1 fruit fly cellular context compared by ENCODE assay signal in genomic region chr3R:6723537-6724171, dm6.
TF ChIP-seq lines count a peak whose summit lies in the region.

No protein-coding gene starts in this region.

TF ChIP-seq in whole organism, embryonic, 481 proteins besides CTCF, POLR2A, EP300 and RAD21 (continued from another document and continues in another):
- TF ChIP-seq wor (GFP tag; IDR thresholded peaks at IDR 0.05; lab: Robert Waterston, UW) (no peak), usp (GFP tag; optimal IDR thresholded peaks at IDR 0.05; lab: Kevin White, UChicago) (no peak), CG2116 (GFP tag; optimal IDR thresholded peaks at IDR 0.05; lab: Kevin White, UChicago) (no peak), dmrt11E (tag; optimal IDR thresholded peaks at IDR 0.05; lab: Kevin White, UChicago) (peak; percentile 66), CG15601 (tag; optimal IDR thresholded peaks at IDR 0.05; lab: Kevin White, UChicago) (peak; percentile 25), tll (GFP tag; optimal IDR thresholded peaks at IDR 0.05; lab: Kevin White, UChicago) (peak in 1 of 2 experiments; percentile 94), Hand (GFP tag; optimal IDR thresholded peaks at IDR 0.05; lab: Kevin White, UChicago) (no peak), Sox100B (GFP tag; optimal IDR thresholded peaks at IDR 0.05; lab: Kevin White, UChicago) (peak; percentile 56), caup (GFP tag; optimal IDR thresholded peaks at IDR 0.05; lab: Kevin White, UChicago; ENCODE audit: severe bottlenecking) (no peak), CG15011 (GFP tag; optimal IDR thresholded peaks at IDR 0.05; lab: Kevin White, UChicago) (peak; percentile 20), CG8089 (GFP tag; optimal IDR thresholded peaks at IDR 0.05; lab: Kevin White, UChicago) (no peak), her (GFP tag; optimal IDR thresholded peaks at IDR 0.05; lab: Kevin White, UChicago) (no peak), Aef1 (GFP tag; IDR thresholded peaks at IDR 0.05; lab: Robert Waterston, UW) (no peak), CG7786 (GFP tag; optimal IDR thresholded peaks at IDR 0.05; lab: Kevin White, UChicago) (no peak), Hsf (GFP tag; optimal IDR thresholded peaks at IDR 0.05; lab: Kevin White, UChicago) (peak; percentile 40), CG12236 (GFP tag; optimal IDR thresholded peaks at IDR 0.05; lab: Kevin White, UChicago) (no peak), exex (tag; optimal IDR thresholded peaks at IDR 0.05; lab: Kevin White, UChicago) (no peak), unpg (GFP tag; optimal IDR thresholded peaks at IDR 0.05; lab: Kevin White, UChicago) (peak; percentile 28), MTF-1 (GFP tag; optimal IDR thresholded peaks at IDR 0.05; lab: Kevin White, UChicago; ENCODE audit: borderline replicate concordance) (no peak), Sin3A (optimal IDR thresholded peaks at IDR 0.05; lab: Kevin White, UChicago) (no peak), zen (tag; optimal IDR thresholded peaks at IDR 0.05; lab: Kevin White, UChicago) (peak; percentile 94), Oaz (GFP tag; IDR thresholded peaks at IDR 0.05; lab: Robert Waterston, UW) (no peak), al (GFP tag; IDR thresholded peaks at IDR 0.05; lab: Robert Waterston, UW) (no peak), CG8924 (tag; optimal IDR thresholded peaks at IDR 0.05; lab: Kevin White, UChicago) (peak; percentile 52), pzg (GFP tag; optimal IDR thresholded peaks at IDR 0.05; lab: Kevin White, UChicago) (no peak), Adf1 (GFP tag; IDR thresholded peaks at IDR 0.05; lab: Robert Waterston, UW) (no peak), CG11695 (GFP tag; IDR thresholded peaks at IDR 0.05; lab: Robert Waterston, UW) (no peak), CG18764 (GFP tag; optimal IDR thresholded peaks at IDR 0.05; lab: Kevin White, UChicago) (no peak), CG11398 (GFP tag; optimal IDR thresholded peaks at IDR 0.05; lab: Kevin White, UChicago) (no peak), crol (GFP tag; IDR thresholded peaks at IDR 0.05; lab: Robert Waterston, UW) (no peak), nau (GFP tag; optimal IDR thresholded peaks at IDR 0.05; lab: Kevin White, UChicago) (no peak), CG2199 (GFP tag; IDR thresholded peaks at IDR 0.05; lab: Robert Waterston, UW) (no peak), Elba2 (GFP tag; optimal IDR thresholded peaks at IDR 0.05; lab: Kevin White, UChicago) (no peak), otp (GFP tag; IDR thresholded peaks at IDR 0.05; lab: Robert Waterston, UW) (no peak), CG6683 (GFP tag; optimal IDR thresholded peaks at IDR 0.05; lab: Kevin White, UChicago) (no peak), chn (GFP tag; optimal IDR thresholded peaks at IDR 0.05; lab: Kevin White, UChicago) (no peak), eyg (GFP tag; optimal IDR thresholded peaks at IDR 0.05; lab: Kevin White, UChicago) (no peak), CG17829 (tag; optimal IDR thresholded peaks at IDR 0.05; lab: Kevin White, UChicago) (peak; percentile 61), Sry-δ (GFP tag; optimal IDR thresholded peaks at IDR 0.05; lab: Kevin White, UChicago) (no peak), CG13287 (GFP tag; IDR thresholded peaks at IDR 0.05; lab: Robert Waterston, UW; ENCODE audit: partially characterized antibody) (no peak), nom (GFP tag; optimal IDR thresholded peaks at IDR 0.05; lab: Kevin White, UChicago) (no peak), Gsc (GFP tag; IDR thresholded peaks at IDR 0.05; lab: Robert Waterston, UW) (no peak), Dref (GFP tag; IDR thresholded peaks at IDR 0.05; lab: Robert Waterston, UW) (no peak), CG18011 (GFP tag; optimal IDR thresholded peaks at IDR 0.05; lab: Kevin White, UChicago) (no peak), CG9932 (GFP tag; IDR thresholded peaks at IDR 0.05; lab: Robert Waterston, UW) (no peak), lola (GFP tag; optimal IDR thresholded peaks at IDR 0.05; lab: Kevin White, UChicago) (peak in 1 of 3 experiments; percentile 77), CG2678 (tag; optimal IDR thresholded peaks at IDR 0.05; lab: Kevin White, UChicago) (no peak), CG17328 (GFP tag; IDR thresholded peaks at IDR 0.05; lab: Robert Waterston, UW) (0 out of 2 replicates have a peak, but pooled peaks have one; percentile 22), CHES-1-like (GFP tag; optimal IDR thresholded peaks at IDR 0.05; lab: Kevin White, UChicago) (no peak), CG6791 (GFP tag; IDR thresholded peaks at IDR 0.05; lab: Robert Waterston, UW; ENCODE audit: partially characterized antibody) (no peak), CG7987 (GFP tag; optimal IDR thresholded peaks at IDR 0.05; lab: Kevin White, UChicago) (no peak), CG42726 (GFP tag; IDR thresholded peaks at IDR 0.05; lab: Robert Waterston, UW; ENCODE audit: partially characterized antibody) (no peak), Optix (GFP tag; IDR thresholded peaks at IDR 0.05; lab: Robert Waterston, UW) (no peak), CG4404 (GFP tag; IDR thresholded peaks at IDR 0.05; lab: Robert Waterston, UW) (no peak; the same call in none of the 2 replicates), lmd (GFP tag; IDR thresholded peaks at IDR 0.05; lab: Robert Waterston, UW) (no peak), sc (optimal IDR thresholded peaks at IDR 0.05; lab: Kevin White, UChicago) (no peak), sc (GFP tag; optimal IDR thresholded peaks at IDR 0.05; lab: Kevin White, UChicago) (no peak), sens-2 (GFP tag; IDR thresholded peaks at IDR 0.05; lab: Robert Waterston, UW) (no peak), BEAF-32 (GFP tag; optimal IDR thresholded peaks at IDR 0.05; lab: Kevin White, UChicago) (no peak), ase (GFP tag; IDR thresholded peaks at IDR 0.05; lab: Robert Waterston, UW) (no peak), CG4328 (GFP tag; optimal IDR thresholded peaks at IDR 0.05; lab: Kevin White, UChicago) (no peak), NK7.1 (GFP tag; optimal IDR thresholded peaks at IDR 0.05; lab: Kevin White, UChicago) (no peak), Ptx1 (GFP tag; IDR thresholded peaks at IDR 0.05; lab: Robert Waterston, UW) (no peak), CG1832 (GFP tag; optimal IDR thresholded peaks at IDR 0.05; lab: Kevin White, UChicago) (no peak), CG15514 (GFP tag; optimal IDR thresholded peaks at IDR 0.05; lab: Kevin White, UChicago) (no peak), Ada2b (GFP tag; IDR thresholded peaks at IDR 0.05; lab: Robert Waterston, UW) (no peak), Camta (GFP tag; optimal IDR thresholded peaks at IDR 0.05; lab: Kevin White, UChicago) (peak; percentile 25), Tbp (GFP tag; optimal IDR thresholded peaks at IDR 0.05; lab: Kevin White, UChicago) (no peak), CG9876 (GFP tag; optimal IDR thresholded peaks at IDR 0.05; lab: Kevin White, UChicago) (no peak), ato (GFP tag; IDR thresholded peaks at IDR 0.05; lab: Robert Waterston, UW; ENCODE audit: partially characterized antibody) (no peak), sna (GFP tag; IDR thresholded peaks at IDR 0.05; lab: Robert Waterston, UW; ENCODE audit: partially characterized antibody) (no peak), stc (GFP tag; IDR thresholded peaks at IDR 0.05; lab: Robert Waterston, UW) (no peak), CG17361 (GFP tag; IDR thresholded peaks at IDR 0.05; lab: Robert Waterston, UW) (peak; percentile 71), kni (GFP tag; optimal IDR thresholded peaks at IDR 0.05; lab: Kevin White, UChicago) (no peak), ken (GFP tag; IDR thresholded peaks at IDR 0.05; lab: Robert Waterston, UW) (0 out of 3 replicates have a peak, but pooled peaks have one; percentile 31), pho (GFP tag; optimal IDR thresholded peaks at IDR 0.05; lab: Kevin White, UChicago) (no peak), disco-r (GFP tag; optimal IDR thresholded peaks at IDR 0.05; lab: Kevin White, UChicago) (no peak), chm (GFP tag; IDR thresholded peaks at IDR 0.05; lab: Robert Waterston, UW) (no peak), vvl (GFP tag; IDR thresholded peaks at IDR 0.05; lab: Robert Waterston, UW) (no peak), CG13296 (GFP tag; optimal IDR thresholded peaks at IDR 0.05; lab: Kevin White, UChicago) (no peak), CG10274 (GFP tag; optimal IDR thresholded peaks at IDR 0.05; lab: Kevin White, UChicago) (no peak), Drgx (GFP tag; IDR thresholded peaks at IDR 0.05; lab: Robert Waterston, UW) (no peak), zen2 (GFP tag; IDR thresholded peaks at IDR 0.05; lab: Robert Waterston, UW; ENCODE audit: partially characterized antibody) (no peak), Myb (GFP tag; optimal IDR thresholded peaks at IDR 0.05; lab: Kevin White, UChicago) (no peak), CG3065 (GFP tag; optimal IDR thresholded peaks at IDR 0.05; lab: Kevin White, UChicago) (no peak), CG13123 (GFP tag; optimal IDR thresholded peaks at IDR 0.05; lab: Kevin White, UChicago) (no peak), NC2β (GFP tag; optimal IDR thresholded peaks at IDR 0.05; lab: Kevin White, UChicago) (no peak), NC2α (GFP tag; optimal IDR thresholded peaks at IDR 0.05; lab: Kevin White, UChicago) (no peak), Hey (tag; optimal IDR thresholded peaks at IDR 0.05; lab: Kevin White, UChicago) (no peak), bcd (GFP tag; optimal IDR thresholded peaks at IDR 0.05; lab: Kevin White, UChicago) (peak; percentile 20), CG12299 (tag; optimal IDR thresholded peaks at IDR 0.05; lab: Kevin White, UChicago) (no peak), CG11456 (GFP tag; IDR thresholded peaks at IDR 0.05; lab: Robert Waterston, UW) (no peak), CG34376 (GFP tag; optimal IDR thresholded peaks at IDR 0.05; lab: Kevin White, UChicago) (no peak), CG3995 (GFP tag; optimal IDR thresholded peaks at IDR 0.05; lab: Kevin White, UChicago) (no peak), HLH3B (GFP tag; IDR thresholded peaks at IDR 0.05; lab: Robert Waterston, UW) (no peak), CG12071 (GFP tag; optimal IDR thresholded peaks at IDR 0.05; lab: Kevin White, UChicago) (no peak), danr (GFP tag; IDR thresholded peaks at IDR 0.05; lab: Robert Waterston, UW) (no peak), br (optimal IDR thresholded peaks at IDR 0.05; lab: Kevin White, UChicago) (no peak), CG12942 (GFP tag; optimal IDR thresholded peaks at IDR 0.05; lab: Kevin White, UChicago) (no peak), hbn (GFP tag; IDR thresholded peaks at IDR 0.05; lab: Robert Waterston, UW; ENCODE audit: partially characterized antibody) (no peak), Trl (optimal IDR thresholded peaks at IDR 0.05; lab: Kevin White, UChicago) (no peak), Trl (GFP tag; optimal IDR thresholded peaks at IDR 0.05; lab: Kevin White, UChicago) (no peak), CG9437 (GFP tag; optimal IDR thresholded peaks at IDR 0.05; lab: Kevin White, UChicago) (peak; percentile 11), cwo (GFP tag; optimal IDR thresholded peaks at IDR 0.05; lab: Kevin White, UChicago) (no peak), CG14860 (GFP tag; IDR thresholded peaks at IDR 0.05; lab: Robert Waterston, UW; ENCODE audit: partially characterized antibody) (no peak), D (optimal IDR thresholded peaks at IDR 0.05; lab: Kevin White, UChicago) (peak; percentile 59), D (GFP tag; optimal IDR thresholded peaks at IDR 0.05; lab: Kevin White, UChicago) (peak; percentile 66), twi (tag; optimal IDR thresholded peaks at IDR 0.05; lab: Kevin White, UChicago) (no peak), knrl (GFP tag; IDR thresholded peaks at IDR 0.05; lab: Robert Waterston, UW; ENCODE audit: partially characterized antibody) (no peak), Mrtf (GFP tag; IDR thresholded peaks at IDR 0.05; lab: Robert Waterston, UW) (no peak), Dad (GFP tag; optimal IDR thresholded peaks at IDR 0.05; lab: Kevin White, UChicago) (no peak), CG2889 (GFP tag; IDR thresholded peaks at IDR 0.05; lab: Robert Waterston, UW) (no peak), CG12744 (GFP tag; optimal IDR thresholded peaks at IDR 0.05; lab: Kevin White, UChicago) (no peak), gsb-n (tag; optimal IDR thresholded peaks at IDR 0.05; lab: Kevin White, UChicago) (peak; percentile 67), CG16779 (GFP tag; IDR thresholded peaks at IDR 0.05; lab: Robert Waterston, UW) (no peak), CG30020 (tag; optimal IDR thresholded peaks at IDR 0.05; lab: Kevin White, UChicago) (no peak), HLH4C (GFP tag; IDR thresholded peaks at IDR 0.05; lab: Robert Waterston, UW; ENCODE audit: partially characterized antibody) (no peak), CG32767 (GFP tag; IDR thresholded peaks at IDR 0.05; lab: Robert Waterston, UW) (no peak), CG8281 (tag; optimal IDR thresholded peaks at IDR 0.05; lab: Kevin White, UChicago) (no peak), Taf1 (GFP tag; IDR thresholded peaks at IDR 0.05; lab: Robert Waterston, UW) (no peak), ssp (GFP tag; IDR thresholded peaks at IDR 0.05; lab: Robert Waterston, UW) (no peak), Stat92E (GFP tag; optimal IDR thresholded peaks at IDR 0.05; lab: Kevin White, UChicago) (no peak), Scr (GFP tag; IDR thresholded peaks at IDR 0.05; lab: Robert Waterston, UW; ENCODE audit: partially characterized antibody) (no peak), CG2712 (tag; optimal IDR thresholded peaks at IDR 0.05; lab: Kevin White, UChicago) (peak; percentile 74), CG3838 (GFP tag; optimal IDR thresholded peaks at IDR 0.05; lab: Kevin White, UChicago) (no peak), bowl (GFP tag; IDR thresholded peaks at IDR 0.05; lab: Robert Waterston, UW) (no peak), bab2 (GFP tag; optimal IDR thresholded peaks at IDR 0.05; lab: Kevin White, UChicago) (no peak), Nf-YA (GFP tag; IDR thresholded peaks at IDR 0.05; lab: Robert Waterston, UW) (no peak), Dfd (GFP tag; optimal IDR thresholded peaks at IDR 0.05; lab: Kevin White, UChicago) (no peak), CG10543 (GFP tag; optimal IDR thresholded peaks at IDR 0.05; lab: Kevin White, UChicago) (no peak), CG18476 (GFP tag; optimal IDR thresholded peaks at IDR 0.05; lab: Kevin White, UChicago) (no peak), CG17385 (GFP tag; optimal IDR thresholded peaks at IDR 0.05; lab: Kevin White, UChicago) (peak; percentile 4), Nf-YC (tag; optimal IDR thresholded peaks at IDR 0.05; lab: Kevin White, UChicago) (no peak), fru (optimal IDR thresholded peaks at IDR 0.05; lab: Kevin White, UChicago) (no peak), CG17568 (GFP tag; optimal IDR thresholded peaks at IDR 0.05; lab: Kevin White, UChicago) (no peak), NfI (GFP tag; optimal IDR thresholded peaks at IDR 0.05; lab: Kevin White, UChicago) (no peak), CG9215 (GFP tag; IDR thresholded peaks at IDR 0.05; lab: Robert Waterston, UW) (no peak), ci (GFP tag; IDR thresholded peaks at IDR 0.05; lab: Robert Waterston, UW) (no peak)
